Fruit fly (Drosophila melanogaster) whole organism: ENCODE results near the gene Or94b.

ENCODE experiments used
- CG8478 ChIP-seq: fragments of >200 bp; optimal IDR thresholded peaks from 2 replicates; lab custom pipeline; 2018; ENCODE audit warnings: inconsistent platforms
- Dll ChIP-seq: fragments of >200 bp; optimal IDR thresholded peaks from 2 replicates; lab custom pipeline; 2017
- EcR ChIP-seq, 2 experiments: fragments of >200 bp; optimal IDR thresholded peaks; 2 replicates each; lab custom pipeline; 2017; ENCODE audit warnings: missing biosample characterization in 2 of 2, missing genetic modification characterization in 2 of 2, missing genetic modification reagents in 2 of 2
- pan ChIP-seq: fragments of >200 bp; optimal IDR thresholded peaks from 2 replicates; lab custom pipeline; 2017
- psq ChIP-seq: fragments of >200 bp; optimal IDR thresholded peaks from 2 replicates; lab custom pipeline; 2017
- usp ChIP-seq: fragments of >200 bp; optimal IDR thresholded peaks from 2 replicates; lab custom pipeline; 2017; ENCODE audit warnings: missing biosample characterization, missing genetic modification characterization, mixed read lengths

The Or94b gene

DNA sequence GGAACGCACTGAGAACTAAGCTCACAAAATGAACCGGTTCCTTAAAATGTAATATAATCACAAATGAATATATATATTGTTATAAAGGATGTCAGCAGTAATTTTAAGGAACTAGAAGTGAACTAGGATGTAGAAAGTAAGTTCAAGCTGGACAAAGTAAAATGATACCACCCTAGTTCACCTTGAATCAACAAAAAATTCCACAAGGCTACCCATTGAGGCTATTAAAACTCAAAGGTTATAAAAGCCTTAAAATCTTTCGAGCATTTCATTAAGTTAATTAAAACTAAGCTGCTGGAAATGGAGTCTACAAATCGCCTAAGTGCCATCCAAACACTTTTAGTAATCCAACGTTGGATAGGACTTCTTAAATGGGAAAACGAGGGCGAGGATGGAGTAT lies at the start of gene Or94b:
Or94b (plus strand) TSS at position 301 of the 400 bp plus-strand sequence.
- TF ChIP-seq usp (GFP tag; lab: Kevin White, UChicago) (no peak), CG8478 (lab: Kevin White, UChicago) (no peak), pan (lab: Kevin White, UChicago) (no peak), psq (lab: Kevin White, UChicago) (no peak), Dll (no peak), EcR (GFP tag; optimal IDR thresholded peaks at IDR 0.05; lab: Kevin White, UChicago) (no peak)

DNA sequence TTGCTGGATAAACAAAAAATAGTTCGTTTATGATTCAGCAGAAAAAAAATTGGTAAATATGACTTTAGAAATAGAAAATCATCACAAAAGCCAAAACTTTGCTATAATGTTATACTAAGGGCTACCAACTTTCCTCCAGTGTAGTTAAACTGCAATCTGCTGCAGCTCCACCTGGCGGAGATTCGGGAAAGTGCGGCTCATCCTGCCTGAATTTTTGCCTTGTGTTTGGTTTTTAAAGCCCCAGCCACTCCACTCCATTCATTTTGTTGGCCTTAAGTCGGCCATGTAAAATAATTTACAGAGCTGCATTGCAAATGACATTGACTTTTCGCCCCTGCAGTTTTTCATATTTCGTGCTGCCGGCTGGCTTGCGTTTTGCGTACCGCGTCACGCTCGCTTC lies 23.9 kb upstream of the Or94b start:
- no peak for TF ChIP-seq usp (GFP tag; lab: Kevin White, UChicago)
- TF ChIP-seq EcR (GFP tag; optimal IDR thresholded peaks at IDR 0.05; lab: Kevin White, UChicago): no peak
- no peak for TF ChIP-seq CG8478 (lab: Kevin White, UChicago)
- no peak for TF ChIP-seq pan (lab: Kevin White, UChicago)
- TF ChIP-seq psq (lab: Kevin White, UChicago): no peak
- TF ChIP-seq Dll: no peak

DNA sequence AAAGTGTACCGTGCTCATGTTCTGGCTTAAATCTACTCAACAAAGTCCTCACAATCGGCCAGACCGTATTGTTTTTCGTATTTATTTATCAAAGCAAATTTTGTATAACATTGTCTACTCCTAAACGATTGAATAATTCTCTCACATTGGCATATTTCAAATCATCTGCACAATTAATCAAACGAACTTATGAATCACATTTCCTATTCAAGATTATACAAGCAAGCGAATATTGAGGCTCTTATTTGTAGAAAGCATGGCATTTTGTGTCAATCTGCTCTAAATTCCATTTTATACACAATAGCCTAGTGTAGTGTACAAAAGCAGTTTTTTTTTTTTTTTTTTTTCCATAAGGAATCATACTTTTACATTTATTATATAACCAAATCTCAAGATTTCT lies 23.1 kb upstream of the Or94b start, which contains the start of gene Tpl94D:
Tpl94D (plus strand) TSS at position 301 of the 400 bp plus-strand sequence.
- TF ChIP-seq pan (lab: Kevin White, UChicago) (no peak), usp (GFP tag; lab: Kevin White, UChicago) (no peak), EcR (GFP tag; optimal IDR thresholded peaks at IDR 0.05; lab: Kevin White, UChicago) (no peak), CG8478 (lab: Kevin White, UChicago) (no peak), psq (lab: Kevin White, UChicago) (no peak), Dll (no peak)

DNA sequence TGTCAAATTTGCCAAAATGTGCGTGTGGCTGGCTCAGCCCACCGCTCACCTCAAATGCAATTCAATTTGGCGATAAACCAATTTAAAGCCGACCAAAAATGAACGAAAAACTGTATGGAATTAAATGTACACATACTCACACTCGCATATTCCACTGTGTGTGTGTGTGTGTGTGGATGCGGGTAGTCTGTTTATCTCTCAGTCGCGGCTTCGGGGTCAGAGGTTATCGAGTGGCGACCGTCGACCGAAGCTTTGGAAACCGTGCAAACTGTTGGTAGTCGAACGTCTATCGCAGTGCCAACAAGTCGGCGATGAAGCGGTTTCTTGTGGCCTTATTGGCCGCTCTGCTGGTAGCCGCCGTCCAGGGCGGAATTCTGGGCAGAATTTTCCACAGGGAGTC lies 12.1 kb upstream of the Or94b start, which contains the start of gene Gbp3:
Gbp3 (plus strand) TSS at position 274 of the 400 bp plus-strand sequence.
- no peak for TF ChIP-seq pan (lab: Kevin White, UChicago)
- no peak for TF ChIP-seq EcR (GFP tag; optimal IDR thresholded peaks at IDR 0.05; lab: Kevin White, UChicago)
- no peak for TF ChIP-seq Dll
- no peak for TF ChIP-seq psq (lab: Kevin White, UChicago)
- TF ChIP-seq CG8478 (lab: Kevin White, UChicago): no peak
- TF ChIP-seq usp (GFP tag; lab: Kevin White, UChicago): no peak

DNA sequence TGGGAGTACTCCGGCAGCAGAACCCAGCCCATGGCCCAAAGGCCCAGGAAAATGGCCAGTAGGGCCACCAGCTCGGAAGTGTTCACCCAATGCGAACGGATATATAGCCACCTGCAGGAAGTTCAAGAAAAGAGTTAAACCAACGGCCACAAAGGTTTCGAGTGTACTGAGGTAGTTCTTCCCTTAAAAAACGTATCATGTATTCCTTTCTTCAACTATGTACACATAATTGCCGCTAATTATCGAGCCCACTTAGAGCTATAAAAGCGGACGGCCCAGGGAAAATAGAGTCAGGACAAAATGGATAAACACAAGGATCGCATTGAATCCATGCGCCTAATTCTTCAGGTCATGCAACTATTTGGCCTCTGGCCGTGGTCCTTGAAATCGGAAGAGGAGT lies 2.1 kb upstream of the Or94b start, which contains the start of gene Or94a:
Or94a (plus strand) TSS at position 301 of the 400 bp plus-strand sequence.
- TF ChIP-seq CG8478 (lab: Kevin White, UChicago) (no peak), EcR (GFP tag; optimal IDR thresholded peaks at IDR 0.05; lab: Kevin White, UChicago) (no peak), pan (lab: Kevin White, UChicago) (no peak), psq (lab: Kevin White, UChicago) (no peak), Dll (no peak), usp (GFP tag; lab: Kevin White, UChicago) (no peak)

DNA sequence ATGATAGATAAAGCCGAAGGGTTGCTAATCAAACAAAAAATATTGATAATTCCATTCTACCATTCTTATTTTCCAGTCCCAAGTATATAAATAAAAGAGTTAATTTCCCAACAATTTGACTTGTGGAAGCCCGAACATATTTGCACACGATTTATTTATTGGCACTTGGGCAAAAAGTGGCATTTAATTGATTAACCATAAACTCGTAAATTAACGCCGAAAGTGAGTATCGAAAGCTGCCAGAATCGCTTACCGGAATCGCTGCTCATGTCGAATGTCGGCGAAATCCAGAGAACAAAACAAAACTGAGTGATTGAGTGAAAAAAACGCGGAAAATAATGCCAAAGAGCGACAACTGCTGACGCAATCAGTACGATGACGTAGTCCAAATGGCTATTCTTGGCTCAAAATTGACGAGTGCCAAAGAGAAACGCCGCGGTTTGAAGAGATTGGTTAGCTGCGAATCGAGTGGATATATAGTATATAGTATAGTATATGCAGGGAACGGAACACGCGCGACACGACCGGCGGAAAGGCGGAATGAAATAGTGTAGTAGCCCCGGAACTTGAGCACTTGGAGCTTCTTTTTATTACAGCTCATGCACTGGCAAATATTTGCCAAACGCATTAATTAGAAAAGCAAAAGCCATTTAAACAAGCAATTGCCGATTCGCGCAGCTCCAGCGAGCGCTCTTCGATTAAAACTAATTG lies 9.0 kb downstream of the Or94b start, which contains the start of gene Nha2:
Nha2 (minus strand) TSS at position 617 of the 711 bp plus-strand sequence.
- TF ChIP-seq CG8478 (lab: Kevin White, UChicago) (no peak), Dll (no peak), pan (lab: Kevin White, UChicago) (no peak), psq (lab: Kevin White, UChicago) (no peak), EcR (GFP tag; optimal IDR thresholded peaks at IDR 0.05; lab: Kevin White, UChicago) (no peak), usp (GFP tag; lab: Kevin White, UChicago) (no peak)

DNA sequence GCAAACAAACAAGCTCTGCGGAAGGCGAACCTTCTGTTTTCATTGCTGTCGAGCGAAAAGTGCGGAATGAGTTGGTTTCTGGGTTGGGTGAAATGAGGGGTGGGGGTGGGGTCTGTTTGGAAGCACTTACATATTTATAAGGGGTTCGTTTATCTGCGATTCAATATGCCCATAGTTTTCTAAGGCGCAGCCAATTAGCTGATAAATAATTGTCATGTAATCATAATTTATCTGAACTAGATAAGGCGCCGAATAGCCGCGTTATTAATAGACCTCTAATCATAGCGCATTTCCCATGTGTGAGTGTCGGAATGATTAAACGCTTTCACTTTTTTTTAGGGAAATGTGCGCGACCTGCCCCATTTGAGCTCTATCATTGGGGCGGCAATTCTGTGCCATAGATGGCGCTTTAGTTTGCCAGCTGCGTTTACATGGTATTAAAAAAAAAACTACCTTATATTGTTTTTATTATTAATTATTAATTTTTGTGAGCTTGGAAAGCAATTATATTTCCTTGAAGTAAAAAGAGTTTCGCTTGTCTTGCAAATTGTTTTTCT lies 9.6 kb downstream of the Or94b start:
- no peak for TF ChIP-seq pan (lab: Kevin White, UChicago)
- no peak for TF ChIP-seq psq (lab: Kevin White, UChicago)
- TF ChIP-seq CG8478 (lab: Kevin White, UChicago): no peak

DNA sequence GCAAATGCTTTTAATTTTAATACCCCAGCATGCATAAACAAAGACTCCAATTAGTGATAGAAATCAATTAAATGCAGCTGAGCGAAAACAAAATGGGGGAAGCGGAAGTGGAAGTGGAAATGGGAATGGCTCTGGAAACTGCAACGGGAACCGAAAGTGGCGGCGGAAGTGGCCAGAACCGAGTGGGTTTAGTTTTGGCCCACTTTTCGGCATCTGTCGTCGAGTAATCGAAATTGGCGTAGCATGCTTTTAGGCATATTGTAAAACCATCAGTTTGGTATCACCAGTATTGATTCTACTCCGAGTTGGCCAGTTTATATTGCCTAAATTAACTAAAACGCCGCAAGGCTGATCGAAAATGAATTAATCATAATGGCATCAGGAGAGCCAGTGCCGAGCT lies 15.1 kb downstream of the Or94b start:
- TF ChIP-seq usp (GFP tag; lab: Kevin White, UChicago) (no peak), CG8478 (lab: Kevin White, UChicago) (no peak), EcR (GFP tag; optimal IDR thresholded peaks at IDR 0.05; lab: Kevin White, UChicago) (no peak), psq (lab: Kevin White, UChicago) (no peak), pan (lab: Kevin White, UChicago) (no peak), Dll (no peak)

DNA sequence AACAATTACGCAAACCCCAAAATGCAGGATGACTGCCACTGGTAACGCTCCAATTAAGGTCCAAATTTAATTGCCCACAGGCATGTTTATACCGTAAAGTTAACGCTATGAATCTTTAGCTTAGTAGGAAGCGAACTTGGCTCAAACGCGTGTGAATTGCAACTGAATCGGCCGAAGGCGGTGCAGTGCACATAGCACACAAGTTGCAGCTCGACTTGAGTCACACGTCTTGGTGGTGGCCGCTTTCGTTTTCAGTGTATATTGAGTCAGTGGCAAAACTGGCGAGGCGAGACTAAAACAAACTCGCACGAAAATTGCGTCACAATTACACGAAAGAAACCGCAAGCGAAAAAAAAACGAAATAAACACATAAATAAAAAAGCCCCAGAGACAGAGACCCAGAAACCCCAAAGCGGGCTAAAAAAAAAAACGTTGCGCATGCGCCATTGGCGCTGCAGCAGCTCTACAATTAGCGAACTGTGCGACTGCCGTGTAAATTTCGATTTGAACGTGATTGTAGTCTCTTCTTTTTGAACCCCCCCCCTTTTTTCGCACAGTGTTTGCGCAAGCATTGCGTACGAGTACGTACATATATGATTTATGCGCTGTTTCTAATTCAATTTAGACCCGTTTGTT lies 20.5 kb downstream of the Or94b start:
- TF ChIP-seq Dll: no peak
- no peak for TF ChIP-seq usp (GFP tag; lab: Kevin White, UChicago)
- TF ChIP-seq CG8478 (lab: Kevin White, UChicago): no peak
- TF ChIP-seq EcR (GFP tag; optimal IDR thresholded peaks at IDR 0.05; lab: Kevin White, UChicago): no peak
- TF ChIP-seq pan (lab: Kevin White, UChicago): no peak
- TF ChIP-seq psq (lab: Kevin White, UChicago): no peak

DNA sequence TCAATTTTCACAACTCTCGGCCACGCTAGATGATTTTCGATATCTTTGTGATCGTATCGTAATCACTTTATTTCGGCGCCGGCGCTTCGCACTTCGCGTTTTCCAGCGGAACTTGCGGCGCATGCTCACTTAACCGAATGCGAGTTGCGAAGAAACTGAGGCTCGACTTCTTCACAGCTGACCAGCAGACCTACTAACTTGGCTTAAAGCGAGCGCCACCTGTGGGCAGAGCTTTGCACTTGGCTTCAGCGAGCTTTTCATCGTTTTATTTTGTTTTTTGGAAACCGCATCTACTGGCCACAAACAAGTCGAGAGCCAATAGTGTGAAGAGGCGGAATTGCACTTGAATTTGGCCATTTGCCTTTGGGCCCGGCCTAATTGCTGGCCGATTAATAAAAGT lies 21.3 kb downstream of the Or94b start, which contains the start of gene CG34375:
CG34375 (minus strand) TSS at position 157 of the 400 bp plus-strand sequence.
- TF ChIP-seq psq (lab: Kevin White, UChicago): no peak
- TF ChIP-seq pan (lab: Kevin White, UChicago): no peak
- TF ChIP-seq EcR (GFP tag; optimal IDR thresholded peaks at IDR 0.05; lab: Kevin White, UChicago): no peak

DNA sequence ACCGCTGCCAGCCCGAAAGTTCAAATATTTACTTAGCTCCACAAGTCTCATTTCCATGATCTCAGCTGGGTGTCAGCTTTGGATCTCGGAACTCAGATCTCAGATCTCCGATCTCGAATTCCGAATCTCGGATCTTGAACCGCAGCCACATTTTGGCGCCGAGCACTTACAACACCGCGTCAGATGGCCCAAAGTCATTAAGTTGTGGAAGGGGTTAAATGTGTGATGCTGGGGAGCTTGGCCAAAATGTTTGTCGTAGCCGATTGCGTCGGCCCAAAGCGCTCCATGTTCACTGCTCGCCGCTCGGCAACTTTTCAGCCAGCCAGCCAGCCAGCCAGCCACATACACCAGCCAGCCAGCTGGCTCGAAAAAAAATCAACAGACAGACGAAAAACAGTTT lies 22.9 kb downstream of the Or94b start, which contains the start of gene CG6688:
CG6688 (plus strand) TSS at position 396 of the 400 bp plus-strand sequence.
- no peak for TF ChIP-seq EcR (GFP tag; optimal IDR thresholded peaks at IDR 0.05; lab: Kevin White, UChicago)
- no peak for TF ChIP-seq CG8478 (lab: Kevin White, UChicago)
- no peak for TF ChIP-seq Dll
- no peak for TF ChIP-seq pan (lab: Kevin White, UChicago)
- TF ChIP-seq usp (GFP tag; lab: Kevin White, UChicago): no peak
- TF ChIP-seq psq (lab: Kevin White, UChicago): no peak
